Worm (Caenorhabditis elegans) whole organism, mixed stage, embryonic: ENCODE data around the gene B0228.7.

Experiments
- elt-3 ChIP-seq: fragments of 150-350 bp; optimal IDR thresholded peaks from 2 replicates; lab custom pipeline; 2014; ENCODE audit warnings: missing biosample characterization, missing genetic modification characterization
- hlh-1 ChIP-seq: fragments of 150-350 bp; optimal IDR thresholded peaks from 2 replicates; lab custom pipeline; 2014; ENCODE audit warnings: missing biosample characterization, missing genetic modification reagents, missing genetic modification characterization
- lin-13 ChIP-seq: fragments of 150-350 bp; optimal IDR thresholded peaks from 2 replicates; lab custom pipeline; 2014; ENCODE audit warnings: missing biosample characterization, missing genetic modification characterization
- sptf-1 ChIP-seq: sonication (generic microtip); optimal IDR thresholded peaks from 2 replicates; lab custom pipeline; 2017; ENCODE audit warnings: mild to moderate bottlenecking, missing genetic modification characterization, moderate library complexity, missing compliant biosample characterization
- unc-120 ChIP-seq: sonication (generic microtip); optimal IDR thresholded peaks from 2 replicates; lab custom pipeline; 2017; ENCODE audit warnings: missing genetic modification characterization, missing compliant biosample characterization; ENCODE audit not compliant: poor library complexity, severe bottlenecking
- unc-39 ChIP-seq: fragments of 150-350 bp; optimal IDR thresholded peaks from 2 replicates; lab custom pipeline; 2014; ENCODE audit warnings: missing biosample characterization, missing genetic modification characterization
- ztf-11 ChIP-seq: fragments of 150-350 bp; optimal IDR thresholded peaks from 2 replicates; lab custom pipeline; 2014; ENCODE audit warnings: missing biosample characterization, missing genetic modification characterization

DNA sequence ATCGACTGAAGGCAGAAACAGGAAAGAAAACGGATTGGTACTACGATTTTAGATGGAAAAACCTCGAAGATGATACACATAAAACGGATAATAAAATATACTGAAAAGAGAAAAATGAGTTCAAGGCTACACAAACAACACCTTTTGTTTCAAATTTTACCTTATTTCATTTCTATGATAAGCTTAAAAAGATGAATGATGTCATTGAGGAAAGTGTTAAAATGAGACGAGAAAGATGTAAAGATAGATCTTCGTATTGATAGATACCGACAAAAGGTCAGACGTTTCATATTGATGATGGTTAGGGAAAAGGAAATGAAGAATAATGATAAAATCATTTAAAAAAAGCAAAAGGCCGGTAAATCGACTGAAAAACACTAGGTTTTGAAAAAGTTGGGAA, 30.8 kb upstream of the B0228.7 start:
- TF ChIP-seq unc-120 (tag; lab: Kevin White, UChicago): no peak
- TF ChIP-seq ztf-11 (tag; lab: Kevin White, UChicago): no peak
- no peak for TF ChIP-seq elt-3
- TF ChIP-seq hlh-1 (tag; lab: Kevin White, UChicago): no peak
- no peak for TF ChIP-seq sptf-1 (tag; lab: Kevin White, UChicago)
- TF ChIP-seq lin-13 (tag; lab: Kevin White, UChicago): no peak
- no peak for TF ChIP-seq unc-39 (tag; lab: Kevin White, UChicago)
